Fruit fly (Drosophila melanogaster) whole organism, adult: ENCODE measurements around the gene Rab39.
A peak's percentile ranks its signal among the peaks of the same experiment; 100 is the strongest.

ENCODE experiments used
- CG14711 ChIP-seq: fragments of 200-800 bp; sonication (Bioruptor generic); optimal IDR thresholded peaks from 2 replicates; lab custom pipeline; 2018; ENCODE audit warnings: missing biosample characterization, mild to moderate bottlenecking, missing genetic modification characterization, moderate library complexity
- CG7045 ChIP-seq: fragments of 200-800 bp; sonication (Bioruptor generic); optimal IDR thresholded peaks from 2 replicates; lab custom pipeline; 2017; ENCODE audit warnings: missing biosample characterization, mild to moderate bottlenecking, missing genetic modification characterization
- CG7101 ChIP-seq: fragments of 200-800 bp; sonication (Bioruptor generic); optimal IDR thresholded peaks from 2 replicates; lab custom pipeline; 2018; ENCODE audit warnings: missing biosample characterization, mild to moderate bottlenecking, missing genetic modification characterization, moderate library complexity
- Crg-1 ChIP-seq: fragments of 200-800 bp; sonication (Bioruptor generic); optimal IDR thresholded peaks from 2 replicates; lab custom pipeline; 2016; ENCODE audit warnings: missing biosample characterization, missing genetic modification characterization
- Mnt ChIP-seq: fragments of 200-800 bp; sonication (Bioruptor generic); optimal IDR thresholded peaks from 2 replicates; lab custom pipeline; 2016; ENCODE audit warnings: missing biosample characterization, mild to moderate bottlenecking, missing genetic modification characterization
- kay ChIP-seq: fragments of 200-800 bp; sonication (Bioruptor generic); peaks from one replicate; lab custom pipeline; 2016; ENCODE audit warnings: missing biosample characterization, missing genetic modification characterization, borderline replicate concordance
- ovo ChIP-seq: fragments of 200-800 bp; sonication (Bioruptor generic); optimal IDR thresholded peaks from 2 replicates; lab custom pipeline; 2016; ENCODE audit warnings: missing biosample characterization, missing genetic modification characterization

DNA sequence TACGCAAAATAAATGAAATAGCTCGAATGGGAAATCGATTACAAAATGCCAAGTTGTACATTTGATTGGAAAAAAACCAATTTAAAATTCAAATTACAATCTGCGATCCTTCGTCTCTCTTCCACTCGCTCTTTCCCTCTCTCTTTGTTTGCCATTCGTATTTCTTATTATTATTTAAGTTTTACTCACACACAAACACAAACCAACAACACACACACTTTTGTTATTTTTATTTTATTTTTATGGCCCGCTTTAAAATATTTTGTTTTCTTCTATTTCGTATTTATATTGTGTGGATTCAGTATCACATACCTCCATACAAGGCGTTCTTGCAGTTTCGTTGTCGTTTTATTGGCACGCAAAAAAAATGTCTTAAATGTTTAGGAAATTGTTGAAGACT, 38.6 kb upstream of the Rab39 start:
- TF ChIP-seq ovo (GFP tag; lab: Kevin White, UChicago) (no peak), kay (GFP tag; lab: Kevin White, UChicago) (peak; percentile 85), Crg-1 (no peak), CG7045 (GFP tag; lab: Kevin White, UChicago) (no peak), CG14711 (tag; lab: Kevin White, UChicago) (no peak), CG7101 (no peak), Mnt (GFP tag; lab: Kevin White, UChicago) (no peak)
